Fruit fly (Drosophila melanogaster): ENCODE measurements around the gene CG42507.

DNA sequence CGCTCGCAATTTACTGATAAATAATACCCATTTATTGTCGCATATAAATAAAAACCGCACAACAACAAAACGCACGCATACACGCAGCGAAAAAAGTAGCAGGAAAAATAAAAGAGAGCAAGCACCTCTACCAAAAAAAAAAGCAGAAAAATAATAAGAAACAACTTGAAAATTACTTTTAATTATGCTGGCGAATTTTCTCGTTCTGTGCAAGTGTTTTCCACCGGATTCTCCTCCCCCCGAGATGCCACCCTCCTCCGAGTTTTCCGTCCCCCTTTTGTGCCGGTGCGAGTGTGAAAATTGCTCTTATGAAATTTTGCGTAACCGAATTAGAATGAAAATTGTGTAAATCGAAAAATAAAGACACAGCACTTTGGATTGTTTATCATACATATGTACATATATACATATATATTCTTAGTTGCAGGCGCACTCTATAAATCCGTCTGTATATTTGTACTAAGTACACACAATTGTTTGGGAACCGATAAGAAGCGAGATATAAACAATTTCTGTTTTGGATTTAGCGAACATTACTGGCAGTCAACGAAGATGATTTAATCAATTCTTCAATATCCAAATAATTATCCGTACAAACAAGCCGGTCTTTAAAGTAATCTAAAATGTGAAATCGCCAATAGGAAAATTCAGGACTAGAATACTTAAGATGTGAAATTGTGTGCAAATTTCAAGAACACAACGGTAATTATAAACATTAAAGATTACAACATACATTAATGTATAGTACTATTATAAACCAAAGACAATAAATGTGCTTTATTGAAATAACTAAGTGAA lies 33.3 kb upstream of the CG42507 start:
- TF ChIP-seq CG14965 (GFP tag; optimal IDR thresholded peaks at IDR 0.05; ENCODE audit: borderline replicate concordance) (no peak), CG17802 (tag; optimal IDR thresholded peaks at IDR 0.05) (no peak), CG16863 (GFP tag; optimal IDR thresholded peaks at IDR 0.05) (no peak), CG10274 (GFP tag; optimal IDR thresholded peaks at IDR 0.05) (no peak), Blimp-1 (GFP tag; optimal IDR thresholded peaks at IDR 0.05) (no peak), crp (GFP tag; optimal IDR thresholded peaks at IDR 0.05) (no peak), CG14014 (GFP tag; IDR thresholded peaks at IDR 0.05) (no peak), z (GFP tag; IDR thresholded peaks at IDR 0.05) (no peak), peb (GFP tag; IDR thresholded peaks at IDR 0.05) (no peak)
